Fruit fly (Drosophila melanogaster) whole organism, wandering third instar larva: ENCODE measurements around the gene Prosbeta3.
A peak's percentile ranks its signal among the peaks of the same experiment; 100 is the strongest.

Experiments used
- Abd-B ChIP-seq: fragments of >200 bp; optimal IDR thresholded peaks from 2 replicates; lab custom pipeline; 2017; ENCODE audit warnings: missing biosample characterization, missing genetic modification characterization
- CG9705 ChIP-seq: fragments of 200-800 bp; sonication (Bioruptor generic); optimal IDR thresholded peaks from 2 replicates; lab custom pipeline; 2018; ENCODE audit warnings: missing biosample characterization, mild to moderate bottlenecking, missing genetic modification characterization
- Dif ChIP-seq: fragments of 200-275, 200-300 bp; sonication (Bioruptor generic); optimal IDR thresholded peaks from 2 replicates; lab custom pipeline; 2018; ENCODE audit warnings: missing biosample characterization, missing genetic modification characterization; ENCODE audit not compliant: partially characterized antibody
- Jra ChIP-seq: sonication (Bioruptor generic); optimal IDR thresholded peaks from 2 replicates; lab custom pipeline; 2016; ENCODE audit warnings: missing biosample characterization, missing genetic modification characterization
- OdsH ChIP-seq: fragments of 200-800 bp; sonication (Bioruptor generic); optimal IDR thresholded peaks from 2 replicates; lab custom pipeline; 2016; ENCODE audit warnings: missing biosample characterization, mild to moderate bottlenecking, missing genetic modification characterization
- br ChIP-seq: fragments of 200-800 bp; sonication (Bioruptor generic); optimal IDR thresholded peaks from 2 replicates; lab custom pipeline; 2016; ENCODE audit warnings: missing biosample characterization, missing genetic modification characterization
- dmrt93B ChIP-seq: fragments of 200-800 bp; sonication (Bioruptor generic); optimal IDR thresholded peaks from 2 replicates; lab custom pipeline; 2018; ENCODE audit warnings: missing biosample characterization, mild to moderate bottlenecking, missing genetic modification characterization
- dsf ChIP-seq: sonication (Bioruptor generic); optimal IDR thresholded peaks from 2 replicates; lab custom pipeline; 2016; ENCODE audit warnings: missing biosample characterization, missing genetic modification characterization, borderline replicate concordance
- h ChIP-seq: fragments of 200-800 bp; sonication (Bioruptor generic); optimal IDR thresholded peaks from 3 replicates; lab custom pipeline; 2016; ENCODE audit warnings: missing biosample characterization, mild to moderate bottlenecking, missing genetic modification characterization
- pan ChIP-seq: fragments of >200 bp; optimal IDR thresholded peaks from 2 replicates; lab custom pipeline; 2017
- psq ChIP-seq: fragments of 200-800 bp; sonication (Bioruptor generic); optimal IDR thresholded peaks from 3 replicates; lab custom pipeline; 2017; ENCODE audit warnings: missing biosample characterization, mild to moderate bottlenecking, missing genetic modification characterization, moderate library complexity
- rgr ChIP-seq: fragments of 200-800 bp; sonication (Bioruptor generic); optimal IDR thresholded peaks from 3 replicates; lab custom pipeline; 2016; ENCODE audit warnings: missing biosample characterization, mild to moderate bottlenecking, missing genetic modification characterization
- tai ChIP-seq: sonication (Bioruptor generic); optimal IDR thresholded peaks from 2 replicates; lab custom pipeline; 2016; ENCODE audit warnings: missing biosample characterization, missing genetic modification characterization
- usp ChIP-seq: fragments of >200 bp; optimal IDR thresholded peaks from 2 replicates; lab custom pipeline; 2017; ENCODE audit warnings: missing biosample characterization, missing genetic modification characterization

DNA sequence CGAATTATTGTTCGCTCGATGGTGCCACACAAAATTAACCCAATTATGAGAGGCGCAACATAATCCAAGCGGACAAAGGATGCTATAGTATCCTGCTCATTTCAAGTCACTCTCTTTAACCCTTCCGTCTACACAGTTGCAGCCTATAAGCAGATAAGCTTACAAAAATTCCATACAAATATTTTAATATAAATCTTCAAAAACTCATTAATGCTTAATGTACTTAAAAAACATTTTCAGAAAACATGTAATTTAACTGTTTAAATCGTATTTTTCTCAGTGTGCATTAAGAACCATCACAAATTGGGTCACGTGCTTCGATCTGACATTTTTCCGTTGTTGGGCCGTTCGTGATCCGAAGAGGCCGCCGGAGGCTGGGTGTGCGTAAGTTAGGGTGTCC, 37.2 kb downstream of the Prosbeta3 start:
- peak; percentile 8 for TF ChIP-seq dmrt93B (GFP tag; lab: Kevin White, UChicago)
- TF ChIP-seq Dif (GFP tag; lab: Kevin White, UChicago): no peak
- TF ChIP-seq br (GFP tag; lab: Kevin White, UChicago): peak; percentile 50
- TF ChIP-seq CG9705 (GFP tag; lab: Kevin White, UChicago): no peak
- TF ChIP-seq dsf (GFP tag; lab: Kevin White, UChicago): no peak
- TF ChIP-seq tai (GFP tag; lab: Kevin White, UChicago): no peak
- TF ChIP-seq OdsH (GFP tag; lab: Kevin White, UChicago): peak; percentile 66
- TF ChIP-seq psq (GFP tag; lab: Kevin White, UChicago): no peak
- TF ChIP-seq h (GFP tag; lab: Kevin White, UChicago): peak; percentile 55
- TF ChIP-seq rgr (GFP tag; lab: Kevin White, UChicago): peak; percentile 27
- no peak for TF ChIP-seq usp (GFP tag; lab: Kevin White, UChicago)
- TF ChIP-seq Abd-B (GFP tag; lab: Kevin White, UChicago): no peak
- no peak for TF ChIP-seq pan (lab: Kevin White, UChicago)
- no peak for TF ChIP-seq Jra
